Worm (Caenorhabditis elegans): ENCODE results near the gene col-149.

DNA sequence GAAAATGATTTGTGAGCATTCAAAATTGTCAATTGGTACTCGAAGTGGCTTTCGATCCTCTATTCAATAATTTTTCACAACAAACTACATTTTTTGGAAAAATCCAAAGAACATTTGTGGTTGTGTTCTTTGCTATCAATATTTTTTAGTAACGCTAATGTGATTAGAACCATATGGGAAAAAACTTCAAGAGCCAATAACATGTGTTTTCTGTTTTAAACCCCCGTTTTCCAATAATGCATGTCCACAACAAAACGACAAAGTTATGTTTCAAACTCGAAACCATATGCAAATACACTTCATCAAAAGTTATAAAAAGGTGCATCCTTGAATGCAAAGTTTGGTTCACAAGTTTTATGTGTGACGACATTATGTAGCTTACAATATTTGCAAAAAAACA, 6.8 kb downstream of the col-149 start:
- TF ChIP-seq sdz-12 (GFP tag; optimal IDR thresholded peaks at IDR 0.05) (no peak), nhr-41 (GFP tag; IDR thresholded peaks at IDR 0.05) (no peak), snpc-4 (tag; optimal IDR thresholded peaks at IDR 0.05) (no peak)
